Worm (Caenorhabditis elegans): ENCODE data around the gene T19C3.4.
A peak's percentile ranks its signal among the peaks of the same experiment; 100 is the strongest.

Gene T19C3.4

DNA sequence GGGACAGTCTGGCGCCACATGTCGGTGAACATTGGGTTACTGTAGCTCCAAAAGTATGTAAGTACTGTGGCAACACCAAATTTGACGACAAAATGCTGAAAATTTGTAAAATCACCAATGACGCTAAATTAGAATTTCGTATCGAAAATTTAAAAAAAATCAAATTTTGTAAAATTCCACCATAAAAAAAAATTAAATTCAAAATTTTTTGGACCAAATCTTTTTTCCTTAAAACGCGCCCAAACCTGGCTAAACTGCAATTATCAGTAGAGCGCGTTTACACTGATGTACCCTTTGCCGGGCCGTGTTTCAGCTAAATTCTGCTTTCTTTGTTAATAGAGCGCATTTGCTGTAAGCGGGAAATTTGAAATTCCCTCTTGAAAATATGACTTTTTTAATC, 11.4 kb upstream of the T19C3.4 start, which contains the start of gene T19C3.6:
Gene T19C3.6, minus strand, starts transcription at position 101 of the 400 bp plus-strand sequence.
- TF ChIP-seq mcd-1 (GFP tag; IDR thresholded peaks at IDR 0.05) (peak; percentile 45; the same call in 1 of the 2 replicates), lin-35 (GFP tag; optimal IDR thresholded peaks at IDR 0.05) (no peak), lsl-1 (GFP tag; optimal IDR thresholded peaks at IDR 0.05) (peak; percentile 36), him-1 (tag; optimal IDR thresholded peaks at IDR 0.05) (peak; percentile 35), rec-8 (tag; optimal IDR thresholded peaks at IDR 0.05) (no peak)

DNA sequence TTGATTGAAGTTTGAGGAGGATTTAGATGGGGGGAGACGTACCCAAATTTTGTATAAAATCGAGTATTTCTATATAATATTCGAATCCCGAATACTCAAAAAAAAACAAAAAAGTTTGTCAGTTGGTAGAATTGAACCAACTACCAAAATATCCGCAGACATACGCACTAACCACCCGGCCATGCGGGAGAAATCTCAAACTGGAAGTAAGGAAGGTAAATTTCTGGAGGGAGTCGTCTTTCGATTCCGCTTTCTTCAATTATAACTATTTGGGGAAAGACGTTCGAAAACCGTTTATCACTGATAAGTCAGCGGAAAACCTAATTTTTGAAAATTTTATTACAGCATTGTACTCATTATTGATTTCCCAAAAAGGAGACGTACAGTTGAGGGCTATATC, 8.9 kb upstream of the T19C3.4 start:
- 0 out of 2 replicates have a peak, but pooled peaks have one; percentile 57 for TF ChIP-seq ztf-25 (GFP tag; IDR thresholded peaks at IDR 0.05)
- TF ChIP-seq hmg-1.2 (GFP tag; IDR thresholded peaks at IDR 0.05), result peak; percentile 44
- TF ChIP-seq lin-26 (GFP tag; IDR thresholded peaks at IDR 0.05), result peak; percentile 54
- TF ChIP-seq mcd-1 (GFP tag; IDR thresholded peaks at IDR 0.05), result peak; percentile 49
- TF ChIP-seq dox-1 (GFP tag; IDR thresholded peaks at IDR 0.05), result 0 out of 2 replicates have a peak, but pooled peaks have one; percentile 21
- TF ChIP-seq tbp1 (GFP tag; optimal IDR thresholded peaks at IDR 0.05), result peak; percentile 84
- 0 out of 2 replicates have a peak, but pooled peaks have one; percentile 42 for TF ChIP-seq Y53G8AR.9 (GFP tag; conservative IDR thresholded peaks at IDR 0.05)
- 0 out of 2 replicates have a peak, but pooled peaks have one; percentile 31 for TF ChIP-seq aptf-3 (GFP tag; IDR thresholded peaks at IDR 0.05)
- TF ChIP-seq nfyb-1 (GFP tag; IDR thresholded peaks at IDR 0.05), result peak; percentile 65
- TF ChIP-seq Y56A3A.18 (GFP tag; IDR thresholded peaks at IDR 0.05), result peak; percentile 75; the same call in 1 of the 2 replicates
- peak; percentile 58 for TF ChIP-seq B0261.1 (tag; optimal IDR thresholded peaks at IDR 0.05)
- peak; percentile 6 for TF ChIP-seq rpc-1 (optimal IDR thresholded peaks at IDR 0.05)
- peak; percentile 47 for TF ChIP-seq rpc-1 (tag; optimal IDR thresholded peaks at IDR 0.05)

DNA sequence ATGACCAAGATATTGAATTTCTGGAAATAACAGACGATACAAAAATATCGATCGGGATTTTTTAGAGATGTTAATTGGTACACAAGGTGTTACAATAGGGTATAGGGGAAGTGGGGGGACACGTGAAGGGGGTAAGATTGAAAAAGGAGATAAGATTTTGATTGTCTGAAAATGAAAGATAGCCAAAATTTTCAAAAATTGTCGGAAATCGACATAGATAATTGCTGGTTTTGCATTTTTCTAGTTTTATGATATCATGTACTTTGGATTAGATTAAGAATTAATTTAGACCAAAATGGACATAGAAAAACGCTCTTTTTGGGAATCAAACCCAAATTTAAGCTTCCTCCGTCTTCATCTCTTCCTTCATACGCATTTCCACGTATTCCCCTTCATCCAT, 7.8 kb upstream of the T19C3.4 start, which contains the start of gene T19C3.5:
Gene T19C3.5, minus strand, starts transcription at position 101 of the 400 bp plus-strand sequence.
- no peak for TF ChIP-seq lin-54 (GFP tag; optimal IDR thresholded peaks at IDR 0.05)
- no peak for TF ChIP-seq K11D2.4 (GFP tag; IDR thresholded peaks at IDR 0.05)
- no peak for TF ChIP-seq mcd-1 (GFP tag; IDR thresholded peaks at IDR 0.05)
- no peak for TF ChIP-seq ekl-4 (GFP tag; IDR thresholded peaks at IDR 0.05)
- TF ChIP-seq hlh-12 (tag; optimal IDR thresholded peaks at IDR 0.05), result no peak
- no peak for TF ChIP-seq F49E8.2 (tag; optimal IDR thresholded peaks at IDR 0.05; ENCODE audit: insufficient read depth)
- TF ChIP-seq snpc-4 (GFP tag; optimal IDR thresholded peaks at IDR 0.05), result no peak
- TF ChIP-seq snpc-4 (tag; optimal IDR thresholded peaks at IDR 0.05), result no peak
- no peak for TF ChIP-seq chd-7 (tag; optimal IDR thresholded peaks at IDR 0.05)
- no peak for TF ChIP-seq cebp-2 (GFP tag; IDR thresholded peaks at IDR 0.05)
- TF ChIP-seq ceh-91 (GFP tag; IDR thresholded peaks at IDR 0.05), result no peak
- TF ChIP-seq C06A6.2 (GFP tag; conservative IDR thresholded peaks at IDR 0.05), result no peak
- no peak for TF ChIP-seq ccch-3 (GFP tag; optimal IDR thresholded peaks at IDR 0.05)
- TF ChIP-seq egrh-3 (GFP tag; IDR thresholded peaks at IDR 0.05), result no peak
- TF ChIP-seq lin-35 (GFP tag; optimal IDR thresholded peaks at IDR 0.05), result no peak
- TF ChIP-seq pbrm-1 (GFP tag; IDR thresholded peaks at IDR 0.05), result no peak
- TF ChIP-seq unc-130 (GFP tag; optimal IDR thresholded peaks at IDR 0.05), result no peak
- TF ChIP-seq F37B4.10 (GFP tag; IDR thresholded peaks at IDR 0.05), result no peak
- TF ChIP-seq xnd-1 (tag; optimal IDR thresholded peaks at IDR 0.05), result no peak

DNA sequence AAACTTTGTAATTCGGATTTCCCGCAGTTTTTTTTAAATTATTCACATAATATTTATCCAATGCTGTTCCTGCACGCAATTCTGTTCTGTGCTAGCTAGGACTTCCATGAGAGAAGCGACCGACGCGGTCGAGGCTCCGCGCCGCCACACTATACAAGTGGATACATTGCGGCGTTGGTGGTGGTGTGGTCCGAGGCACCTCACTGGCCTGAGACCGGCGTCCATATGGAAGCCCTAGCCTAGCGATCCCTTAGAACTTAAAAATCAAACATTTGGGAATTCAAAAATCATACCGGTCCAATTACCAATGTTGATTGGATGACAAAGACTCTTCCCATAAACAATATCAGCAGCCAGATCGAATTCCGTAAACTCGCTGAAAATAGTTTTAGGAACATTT, 6.0 kb upstream of the T19C3.4 start:
- TF ChIP-seq gei-17 (GFP tag; optimal IDR thresholded peaks at IDR 0.05) (no peak), ztf-26 (tag; optimal IDR thresholded peaks at IDR 0.05) (no peak), snpc-4 (GFP tag; optimal IDR thresholded peaks at IDR 0.05) (no peak), snpc-4 (tag; optimal IDR thresholded peaks at IDR 0.05) (no peak), ztf-28 (GFP tag; IDR thresholded peaks at IDR 0.05) (no peak), dox-1 (GFP tag; IDR thresholded peaks at IDR 0.05) (no peak), nhr-90 (tag; optimal IDR thresholded peaks at IDR 0.05) (no peak), let-526 (GFP tag; IDR thresholded peaks at IDR 0.05) (no peak), sea-2 (GFP tag; IDR thresholded peaks at IDR 0.05) (no peak), ztf-3 (GFP tag; optimal IDR thresholded peaks at IDR 0.05) (no peak), lin-26 (GFP tag; IDR thresholded peaks at IDR 0.05) (no peak), madf-8 (GFP tag; conservative IDR thresholded peaks at IDR 0.05) (no peak), Y79H2A.3 (GFP tag; conservative IDR thresholded peaks at IDR 0.05) (no peak), mxl-1 (tag; optimal IDR thresholded peaks at IDR 0.05) (no peak), mcd-1 (GFP tag; IDR thresholded peaks at IDR 0.05) (no peak), K12H6.12 (tag; optimal IDR thresholded peaks at IDR 0.05) (no peak), ceh-100 (GFP tag; IDR thresholded peaks at IDR 0.05) (no peak)
